Worm (Caenorhabditis elegans): ENCODE data around the gene sra-9.
A peak's percentile ranks its signal among the peaks of the same experiment; 100 is the strongest.

sra-9 gene

DNA sequence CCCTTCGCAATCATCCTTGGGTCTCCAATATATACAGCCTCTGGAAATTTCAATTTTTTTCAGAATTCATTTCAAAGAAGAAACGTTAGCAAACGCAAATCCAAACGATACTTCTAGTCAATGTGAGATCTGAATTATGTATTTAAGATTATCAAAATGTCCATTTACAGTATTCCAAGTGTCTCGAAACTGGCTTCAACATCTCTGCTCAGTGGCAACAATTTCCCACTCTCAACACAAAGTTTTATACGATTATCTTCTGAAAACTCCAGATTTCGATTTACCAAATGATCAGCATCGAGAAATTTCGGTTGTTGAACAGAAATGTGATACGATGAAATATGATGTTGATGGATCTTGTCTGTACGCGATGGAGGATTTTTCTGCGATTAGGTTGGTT lies 24.5 kb downstream of the sra-9 start:
- TF ChIP-seq him-1 (tag; optimal IDR thresholded peaks at IDR 0.05) (no peak), dao-5 (tag; optimal IDR thresholded peaks at IDR 0.05) (no peak), W03F9.2 (tag; optimal IDR thresholded peaks at IDR 0.05) (no peak)

DNA sequence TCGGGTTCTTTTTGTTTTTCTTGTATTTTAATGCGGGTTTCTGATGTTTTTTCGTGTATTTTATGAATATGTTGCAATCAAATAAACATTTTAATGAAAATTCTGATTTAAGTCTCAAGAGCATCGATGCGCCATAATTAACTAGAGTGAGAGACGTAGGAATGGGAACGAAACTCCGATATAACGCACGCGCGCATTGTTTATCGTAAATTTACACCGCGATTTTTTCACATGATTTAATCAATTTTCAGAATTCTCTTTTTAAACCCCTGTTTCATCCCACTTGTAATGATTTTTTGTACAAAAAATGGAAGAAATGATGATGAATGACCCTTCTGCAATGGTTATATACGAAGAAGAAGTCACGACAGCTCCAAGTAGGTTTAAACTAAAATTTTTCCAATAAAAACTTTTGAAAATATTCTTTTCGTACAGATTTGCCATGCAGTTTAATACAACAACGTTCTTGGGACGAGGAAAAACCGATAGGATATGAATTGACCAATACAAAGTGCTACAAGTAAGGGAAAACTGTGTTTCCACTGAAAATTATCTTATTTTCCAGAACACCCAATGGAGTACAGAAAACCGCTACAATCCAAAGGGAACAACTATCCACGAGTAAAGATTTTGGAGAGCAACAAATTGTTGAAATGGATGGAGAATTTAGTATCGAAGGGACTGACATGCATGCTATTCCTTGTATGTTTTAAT lies 25.5 kb downstream of the sra-9 start, which contains the start of gene zfp-2:
Gene zfp-2 (plus strand): TSS at position 214 of the 714 bp plus-strand sequence.
- TF ChIP-seq dao-5 (tag; optimal IDR thresholded peaks at IDR 0.05) (no peak), W03F9.2 (tag; optimal IDR thresholded peaks at IDR 0.05) (no peak), him-1 (tag; optimal IDR thresholded peaks at IDR 0.05) (no peak)

DNA sequence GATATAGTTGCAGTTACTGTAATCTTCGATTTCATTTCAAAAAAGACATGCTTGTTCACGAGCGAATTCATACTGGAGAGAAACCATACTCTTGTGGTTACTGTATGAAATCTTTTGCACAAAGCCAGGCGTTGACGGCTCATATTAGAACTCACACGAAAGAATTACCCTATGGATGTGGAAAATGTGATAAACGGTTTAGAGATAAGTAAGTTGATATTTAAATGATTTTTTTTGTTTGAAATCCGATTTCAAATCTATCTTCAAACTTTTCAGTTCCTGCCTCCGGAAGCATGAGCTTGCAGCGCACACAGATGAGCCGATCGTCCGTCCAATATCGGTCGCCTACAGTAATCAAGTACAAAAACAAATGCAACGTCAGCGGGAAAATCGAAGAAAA lies 26.8 kb downstream of the sra-9 start:
- no peak for TF ChIP-seq W03F9.2 (tag; optimal IDR thresholded peaks at IDR 0.05)
- TF ChIP-seq dao-5 (tag; optimal IDR thresholded peaks at IDR 0.05): no peak
- TF ChIP-seq him-1 (tag; optimal IDR thresholded peaks at IDR 0.05): no peak

DNA sequence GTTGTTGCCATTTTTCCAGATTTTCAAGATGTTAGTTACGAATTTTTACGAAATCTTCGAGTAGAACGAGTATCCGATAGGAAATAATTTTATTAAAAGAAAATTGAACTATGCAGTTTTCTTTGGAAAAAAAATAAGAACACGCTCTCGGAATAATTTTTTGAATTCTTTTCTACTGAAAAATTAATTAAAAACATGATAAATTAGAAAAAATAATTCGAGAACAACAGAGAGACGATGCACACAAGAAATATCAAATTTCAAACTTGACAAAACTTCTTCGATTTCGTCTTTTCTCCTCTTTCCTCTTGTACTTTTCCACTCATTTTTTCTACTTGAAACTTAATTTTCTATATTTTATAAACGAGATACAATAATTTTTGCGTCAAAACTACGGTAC lies 27.8 kb downstream of the sra-9 start, which contains the start of gene F35H8.4:
Gene F35H8.4 (minus strand): TSS at position 101 of the 400 bp plus-strand sequence.
- TF ChIP-seq dao-5 (tag; optimal IDR thresholded peaks at IDR 0.05) (no peak), W03F9.2 (tag; optimal IDR thresholded peaks at IDR 0.05) (no peak), him-1 (tag; optimal IDR thresholded peaks at IDR 0.05) (no peak)

DNA sequence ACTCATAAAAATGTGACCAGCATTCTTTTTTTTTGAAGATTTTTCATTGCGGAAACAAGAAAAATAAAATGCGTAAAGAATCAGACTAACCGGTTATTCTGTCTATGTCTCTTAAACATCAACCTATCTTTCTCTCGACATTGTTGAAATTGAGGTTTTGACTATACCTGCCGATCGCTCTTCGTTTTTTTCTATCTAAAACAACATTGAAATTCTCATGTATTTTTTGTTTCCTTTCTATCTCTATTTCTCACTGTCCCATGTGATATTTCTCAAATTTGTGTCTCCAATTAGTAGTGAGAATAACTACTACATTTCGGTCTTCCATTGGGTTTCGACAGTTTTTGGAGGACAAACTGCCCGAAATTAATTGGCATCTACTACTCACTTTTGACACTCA lies 28.8 kb downstream of the sra-9 start:
- TF ChIP-seq dao-5 (tag; optimal IDR thresholded peaks at IDR 0.05): no peak
- TF ChIP-seq him-1 (tag; optimal IDR thresholded peaks at IDR 0.05): no peak
- no peak for TF ChIP-seq W03F9.2 (tag; optimal IDR thresholded peaks at IDR 0.05)

DNA sequence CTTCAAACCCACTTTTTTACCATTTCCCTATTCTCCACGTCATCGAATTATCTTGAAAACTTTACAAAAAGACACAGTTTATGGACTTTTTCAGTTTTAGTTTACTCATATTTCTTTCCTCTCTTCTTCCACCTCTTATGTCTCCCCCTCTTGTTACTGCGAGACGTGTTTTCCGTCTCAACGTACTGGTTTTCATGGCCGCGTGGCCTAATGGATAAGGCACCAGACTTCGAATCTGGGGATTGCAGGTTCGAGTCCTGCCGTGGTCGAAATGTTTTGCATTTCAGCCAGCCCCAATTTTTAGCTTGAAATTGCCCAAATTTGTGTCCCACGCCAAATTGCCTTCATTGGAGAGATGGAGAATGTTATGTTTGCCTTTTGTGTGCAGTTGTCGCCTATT lies 33.9 kb downstream of the sra-9 start:
- TF ChIP-seq him-1 (tag; optimal IDR thresholded peaks at IDR 0.05): peak; percentile 49
- peak; percentile 80 for TF ChIP-seq dao-5 (tag; optimal IDR thresholded peaks at IDR 0.05)
- no peak for TF ChIP-seq W03F9.2 (tag; optimal IDR thresholded peaks at IDR 0.05)

DNA sequence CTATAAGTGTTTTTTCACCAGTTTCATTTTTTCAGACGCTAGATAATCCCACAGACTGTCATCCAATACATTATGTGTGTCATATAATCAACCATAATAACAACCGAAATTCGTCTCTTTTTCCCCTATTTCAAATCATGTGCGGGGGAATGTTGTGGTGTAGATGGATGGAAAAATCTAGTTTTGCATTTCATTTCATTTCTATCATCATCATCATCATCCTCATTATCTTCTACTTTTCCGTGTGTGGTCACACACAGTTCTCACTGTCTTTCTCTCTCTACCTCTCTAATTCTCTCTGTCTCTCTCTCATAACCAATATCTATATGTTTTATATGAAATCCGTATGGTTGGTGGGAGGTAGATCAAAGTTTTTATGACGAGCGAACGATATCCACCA lies 41.3 kb downstream of the sra-9 start:
- no peak for TF ChIP-seq him-1 (tag; optimal IDR thresholded peaks at IDR 0.05)
- TF ChIP-seq dao-5 (tag; optimal IDR thresholded peaks at IDR 0.05): no peak
- TF ChIP-seq W03F9.2 (tag; optimal IDR thresholded peaks at IDR 0.05): no peak

- TF ChIP-seq W03F9.2 (tag; optimal IDR thresholded peaks at IDR 0.05) (no peak), dao-5 (tag; optimal IDR thresholded peaks at IDR 0.05) (no peak), him-1 (tag; optimal IDR thresholded peaks at IDR 0.05) (no peak)
Measured at ce11 chrII:9574406-9574805, 42.3 kb downstream of the sra-9 start.

ce11 chrII:9575670-9576069 lies 43.6 kb downstream of the sra-9 start, which contains the start of gene exc-7:
TSS of gene exc-7 (plus strand) at chrII:9575970.
- no peak for TF ChIP-seq dao-5 (tag; optimal IDR thresholded peaks at IDR 0.05)
- TF ChIP-seq him-1 (tag; optimal IDR thresholded peaks at IDR 0.05): no peak
- TF ChIP-seq W03F9.2 (tag; optimal IDR thresholded peaks at IDR 0.05): no peak

- TF ChIP-seq him-1 (tag; optimal IDR thresholded peaks at IDR 0.05) (no peak), W03F9.2 (tag; optimal IDR thresholded peaks at IDR 0.05) (no peak), dao-5 (tag; optimal IDR thresholded peaks at IDR 0.05) (no peak)
Measured at ce11 chrII:9576707-9577106, 44.6 kb downstream of the sra-9 start.

ce11 chrII:9577630-9578029 lies 45.5 kb downstream of the sra-9 start:
- TF ChIP-seq him-1 (tag; optimal IDR thresholded peaks at IDR 0.05) (no peak), W03F9.2 (tag; optimal IDR thresholded peaks at IDR 0.05) (no peak), dao-5 (tag; optimal IDR thresholded peaks at IDR 0.05) (no peak)

ce11 chrII:9583461-9583860 lies 51.4 kb downstream of the sra-9 start, which contains the start of gene wee-1.1:
TSS of gene wee-1.1 (minus strand) at chrII:9583561.
- no peak for TF ChIP-seq W03F9.2 (tag; optimal IDR thresholded peaks at IDR 0.05)
- no peak for TF ChIP-seq him-1 (tag; optimal IDR thresholded peaks at IDR 0.05)
- TF ChIP-seq dao-5 (tag; optimal IDR thresholded peaks at IDR 0.05): no peak
